Fruit fly (Drosophila melanogaster) whole organism, prepupa: ENCODE measurements around the gene Fbw5.
A peak's percentile ranks its signal among the peaks of the same experiment; 100 is the strongest.

Experiments
- Blimp-1 ChIP-seq: fragments of 200-800 bp; sonication (Bioruptor generic); optimal IDR thresholded peaks from 3 replicates; lab custom pipeline; 2017; ENCODE audit warnings: missing biosample characterization, missing genetic modification characterization, mild to moderate bottlenecking, moderate library complexity, missing genetic modification reagents
- CG10631 ChIP-seq: fragments of 200-800 bp; sonication (Bioruptor generic); optimal IDR thresholded peaks from 2 replicates; lab custom pipeline; 2016; ENCODE audit warnings: missing biosample characterization, missing genetic modification characterization
- CG10669 ChIP-seq: fragments of 200-800 bp; sonication (Bioruptor generic); optimal IDR thresholded peaks from 3 replicates; lab custom pipeline; 2018; ENCODE audit warnings: missing biosample characterization, mild to moderate bottlenecking, missing genetic modification characterization, moderate library complexity
- CG11294 ChIP-seq: fragments of 200-800 bp; sonication (Bioruptor generic); IDR thresholded peaks from 2 replicates; pipeline ENCODE4 v1.3.6; 2022; ENCODE audit warnings: missing biosample characterization, missing genetic modification characterization
- CG11762 ChIP-seq: fragments of 200-800 bp; sonication (Bioruptor generic); optimal IDR thresholded peaks from 3 replicates; lab custom pipeline; 2016; ENCODE audit warnings: missing biosample characterization, missing genetic modification characterization; ENCODE audit not compliant: insufficient read depth
- CG11902 ChIP-seq: fragments of 200-800 bp; sonication (Bioruptor generic); optimal IDR thresholded peaks from 3 replicates; lab custom pipeline; 2016; ENCODE audit warnings: missing biosample characterization, missing genetic modification characterization
- CG15336 ChIP-seq: fragments of 200-800 bp; sonication (Bioruptor generic); IDR thresholded peaks from 2 replicates; pipeline ENCODE4 v1.3.6; 2022; ENCODE audit warnings: missing biosample characterization, missing genetic modification characterization
- CG1621 ChIP-seq: fragments of 200-800 bp; sonication (Bioruptor generic); optimal IDR thresholded peaks from 3 replicates; lab custom pipeline; 2018; ENCODE audit warnings: missing biosample characterization, mild to moderate bottlenecking, missing genetic modification characterization
- CG31627 ChIP-seq: fragments of 200-800 bp; sonication (Bioruptor generic); optimal IDR thresholded peaks from 3 replicates; lab custom pipeline; 2016; ENCODE audit warnings: missing biosample characterization, missing genetic modification characterization
- CG32006 ChIP-seq: fragments of 200-800 bp; sonication (Bioruptor generic); optimal IDR thresholded peaks from 3 replicates; lab custom pipeline; 2017; ENCODE audit warnings: missing biosample characterization, mild to moderate bottlenecking, missing genetic modification characterization
- CG34406 ChIP-seq: fragments of 200-800 bp; sonication (Bioruptor generic); optimal IDR thresholded peaks from 3 replicates; lab custom pipeline; 2016; ENCODE audit warnings: missing biosample characterization, missing genetic modification characterization
- CG3919 ChIP-seq: fragments of 200-800 bp; sonication (Bioruptor generic); optimal IDR thresholded peaks from 3 replicates; lab custom pipeline; 2016; ENCODE audit warnings: missing biosample characterization, missing genetic modification characterization
- CG4318 ChIP-seq: fragments of 200-800 bp; sonication (Bioruptor generic); optimal IDR thresholded peaks from 3 replicates; lab custom pipeline; 2017; ENCODE audit warnings: missing biosample characterization, mild to moderate bottlenecking, missing genetic modification characterization
- CG6163 ChIP-seq: fragments of 200-800 bp; sonication (Bioruptor generic); IDR thresholded peaks from 3 replicates; pipeline ENCODE4 v1.3.6; 2022; ENCODE audit warnings: missing biosample characterization, missing genetic modification characterization
- CG6276 ChIP-seq: fragments of 200-800 bp; sonication (Bioruptor generic); optimal IDR thresholded peaks from 2 replicates; lab custom pipeline; 2017; ENCODE audit warnings: missing biosample characterization, mild to moderate bottlenecking, missing genetic modification characterization
- CG6792 ChIP-seq: fragments of 200-800 bp; sonication (Bioruptor generic); optimal IDR thresholded peaks from 3 replicates; lab custom pipeline; 2016; ENCODE audit warnings: missing biosample characterization, missing genetic modification characterization
- CG6854 ChIP-seq: fragments of 200-800 bp; sonication (Bioruptor generic); optimal IDR thresholded peaks from 2 replicates; lab custom pipeline; 2017; ENCODE audit warnings: missing biosample characterization, mild to moderate bottlenecking, missing genetic modification characterization
- CG7368 ChIP-seq: fragments of 200-800 bp; sonication (Bioruptor generic); optimal IDR thresholded peaks from 3 replicates; lab custom pipeline; 2016; ENCODE audit warnings: missing biosample characterization, missing genetic modification characterization
- CG8632 ChIP-seq: fragments of 200-800 bp; sonication (Bioruptor generic); optimal IDR thresholded peaks from 3 replicates; lab custom pipeline; 2016; ENCODE audit warnings: missing biosample characterization, missing genetic modification characterization
- Eip75B ChIP-seq: fragments of 200-800 bp; sonication (Bioruptor generic); optimal IDR thresholded peaks from 3 replicates; lab custom pipeline; 2016; ENCODE audit warnings: missing biosample characterization, missing genetic modification characterization
- Ets21C ChIP-seq: fragments of 200-800 bp; sonication (Bioruptor generic); optimal IDR thresholded peaks from 3 replicates; lab custom pipeline; 2016; ENCODE audit warnings: missing biosample characterization, missing genetic modification characterization
- Ets96B ChIP-seq: fragments of 200-800 bp; optimal IDR thresholded peaks from 2 replicates; lab custom pipeline; 2019; ENCODE audit warnings: missing biosample characterization, mild to moderate bottlenecking, missing genetic modification characterization, moderate library complexity
- Gug ChIP-seq: fragments of 200-800 bp; sonication (Bioruptor generic); IDR thresholded peaks from 2 replicates; pipeline ENCODE4 v1.3.6; 2022; ENCODE audit warnings: missing biosample characterization, missing genetic modification characterization
- Hr39 ChIP-seq: fragments of 200-800 bp; sonication (Bioruptor generic); optimal IDR thresholded peaks from 2 replicates; lab custom pipeline; 2016; ENCODE audit warnings: missing biosample characterization, missing genetic modification characterization
- Hr4 ChIP-seq: fragments of 200-800 bp; sonication (Bioruptor generic); optimal IDR thresholded peaks from 3 replicates; lab custom pipeline; 2016; ENCODE audit warnings: missing biosample characterization, missing genetic modification characterization
- Met ChIP-seq: fragments of 200-800 bp; sonication (Bioruptor generic); optimal IDR thresholded peaks from 3 replicates; lab custom pipeline; 2016; ENCODE audit warnings: missing biosample characterization, missing genetic modification characterization
- Smox ChIP-seq: fragments of 200-800 bp; sonication (Bioruptor generic); optimal IDR thresholded peaks from 3 replicates; lab custom pipeline; 2016; ENCODE audit warnings: missing biosample characterization, missing genetic modification characterization
- Sox15 ChIP-seq: fragments of 200-800 bp; sonication (Bioruptor generic); optimal IDR thresholded peaks from 3 replicates; lab custom pipeline; 2016; ENCODE audit warnings: missing biosample characterization, missing genetic modification characterization
- achi ChIP-seq: fragments of 200-800 bp; sonication (Bioruptor generic); optimal IDR thresholded peaks from 3 replicates; lab custom pipeline; 2016; ENCODE audit warnings: missing biosample characterization, missing genetic modification characterization
- cyc ChIP-seq: fragments of 200-800 bp; sonication (Bioruptor generic); optimal IDR thresholded peaks from 3 replicates; lab custom pipeline; 2016; ENCODE audit warnings: missing biosample characterization, missing genetic modification characterization
- dac ChIP-seq: fragments of 200-800 bp; sonication (Bioruptor generic); optimal IDR thresholded peaks from 2 replicates; lab custom pipeline; 2017; ENCODE audit warnings: missing biosample characterization, mild to moderate bottlenecking, missing genetic modification characterization
- dsx ChIP-seq: fragments of 200-800 bp; optimal IDR thresholded peaks from 3 replicates; lab custom pipeline; 2019; ENCODE audit warnings: missing biosample characterization, mild to moderate bottlenecking, missing genetic modification characterization, moderate library complexity; ENCODE audit not compliant: poor library complexity, severe bottlenecking
- eg ChIP-seq: fragments of 200-800 bp; sonication (Bioruptor generic); IDR thresholded peaks from 3 replicates; pipeline ENCODE4 v1.3.6; 2022; ENCODE audit warnings: missing biosample characterization, missing genetic modification characterization
- fd59A ChIP-seq: fragments of 200-800 bp; sonication (Bioruptor generic); optimal IDR thresholded peaks from 2 replicates; lab custom pipeline; 2017; ENCODE audit warnings: missing biosample characterization, mild to moderate bottlenecking, missing genetic modification characterization, missing genetic modification reagents
- fkh ChIP-seq: fragments of 200-800 bp; sonication (Bioruptor generic); optimal IDR thresholded peaks from 3 replicates; lab custom pipeline; 2017; ENCODE audit warnings: missing biosample characterization, mild to moderate bottlenecking, missing genetic modification characterization, moderate library complexity
- lz ChIP-seq: fragments of 200-800 bp; sonication (Bioruptor generic); optimal IDR thresholded peaks from 3 replicates; lab custom pipeline; 2016; ENCODE audit warnings: missing biosample characterization, missing genetic modification characterization
- salr ChIP-seq, 2 experiments: fragments of 200-800 bp; sonication (Bioruptor generic); optimal IDR thresholded peaks; 3 replicates each; lab custom pipeline; 2016 to 2018; ENCODE audit warnings: missing biosample characterization in 2 of 2, missing genetic modification characterization in 2 of 2, mild to moderate bottlenecking in 1 of 2
- spab ChIP-seq: fragments of 200-800 bp; sonication (Bioruptor generic); optimal IDR thresholded peaks from 2 replicates; lab custom pipeline; 2017; ENCODE audit warnings: missing biosample characterization, mild to moderate bottlenecking, missing genetic modification characterization, missing genetic modification reagents
- ss ChIP-seq, 2 experiments: fragments of 200-800 bp; sonication (Bioruptor generic); optimal IDR thresholded peaks; 2 replicates in 1 of 2; 3 replicates in 1 of 2; lab custom pipeline; 2017 to 2018; ENCODE audit warnings: mild to moderate bottlenecking in 2 of 2, missing biosample characterization in 2 of 2, missing genetic modification characterization in 2 of 2, moderate library complexity in 1 of 2
- topi ChIP-seq: fragments of 200-800 bp; sonication (Bioruptor generic); optimal IDR thresholded peaks from 3 replicates; lab custom pipeline; 2016; ENCODE audit warnings: missing biosample characterization, missing genetic modification characterization
- vri ChIP-seq: fragments of 200-800 bp; sonication (Bioruptor generic); optimal IDR thresholded peaks from 3 replicates; lab custom pipeline; 2016; ENCODE audit warnings: missing biosample characterization, mild to moderate bottlenecking, missing genetic modification characterization

Fbw5 gene

dm6 chr2L:6062382-6063082 is 3.2 kb downstream of the Fbw5 start, which contains the start of the genes ND-51 and CG13994 (continued):
- peak; percentile 61 for TF ChIP-seq CG11902 (GFP tag; lab: Kevin White, UChicago)
- no peak for TF ChIP-seq dsx (GFP tag; lab: Kevin White, UChicago)
- peak; percentile 62 for TF ChIP-seq CG1621 (tag; lab: Kevin White, UChicago)
- TF ChIP-seq Smox (GFP tag; lab: Kevin White, UChicago) = peak; percentile 70
- peak; percentile 79 for TF ChIP-seq eg (GFP tag; lab: Robert Waterston, UW)
- TF ChIP-seq CG31627 (GFP tag; lab: Kevin White, UChicago) = peak; percentile 85
- peak; percentile 65 for TF ChIP-seq Ets96B
- TF ChIP-seq CG6163 (GFP tag; lab: Robert Waterston, UW) = peak; percentile 78
- TF ChIP-seq CG6854 (GFP tag; lab: Kevin White, UChicago) = no peak
- TF ChIP-seq, all 60 proteins: peak for 41

dm6 chr2L:6060210-6060609 is 5.5 kb downstream of the Fbw5 start, which contains the start of gene CG34180:
Gene CG34180, plus strand, starts transcription at chr2L:6060510.
- no peak for TF ChIP-seq Ets21C
- no peak for TF ChIP-seq eg (GFP tag; lab: Robert Waterston, UW)
- no peak for TF ChIP-seq CG6792
- no peak for TF ChIP-seq CG6276 (GFP tag; lab: Kevin White, UChicago)
- TF ChIP-seq CG10631 = no peak
- no peak for TF ChIP-seq dac (GFP tag; lab: Kevin White, UChicago)
- TF ChIP-seq Blimp-1 = no peak
- no peak for TF ChIP-seq CG6854 (GFP tag; lab: Kevin White, UChicago)
- no peak for TF ChIP-seq CG31627 (GFP tag; lab: Kevin White, UChicago)
- TF ChIP-seq Hr4 (GFP tag; lab: Kevin White, UChicago) = no peak
- TF ChIP-seq, all 60 proteins: peak for 0

dm6 chr2L:6053874-6054469 is 11.8 kb downstream of the Fbw5 start, which contains the start of gene CG13995:
Gene CG13995, plus strand, starts transcription at chr2L:6054302.
- TF ChIP-seq fd59A = no peak
- TF ChIP-seq CG7368 (GFP tag; lab: Kevin White, UChicago) = no peak
- peak; percentile 53 for TF ChIP-seq CG1621 (tag; lab: Kevin White, UChicago)
- no peak for TF ChIP-seq CG34406 (GFP tag; lab: Kevin White, UChicago)
- peak; percentile 8 to 19 for TF ChIP-seq ss (GFP tag; optimal IDR thresholded peaks at IDR 0.05; lab: Kevin White, UChicago)
- TF ChIP-seq CG15336 (GFP tag; lab: Robert Waterston, UW) = 0 out of 2 replicates have a peak, but pooled peaks have one; percentile 20
- no peak for TF ChIP-seq Met (GFP tag; lab: Kevin White, UChicago)

DNA sequence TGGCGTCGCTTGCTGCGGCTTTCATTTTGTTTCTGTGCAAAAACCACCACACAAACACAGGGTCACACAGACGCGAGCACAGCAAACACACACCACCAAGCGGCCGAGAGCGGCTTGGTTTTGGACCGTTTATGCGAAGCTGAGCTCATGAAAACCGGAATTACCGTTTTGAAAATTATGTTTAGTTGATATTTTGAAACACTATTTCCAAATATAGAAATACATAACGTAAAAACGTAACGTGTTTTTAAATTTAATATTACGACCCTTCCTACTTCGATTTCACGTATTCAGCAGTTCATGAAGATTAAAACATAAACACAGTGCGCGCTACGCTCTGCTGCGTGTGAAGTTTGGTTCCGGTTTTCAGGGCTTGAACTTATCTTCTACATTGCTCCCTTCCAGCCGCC is 14.5 kb downstream of the Fbw5 start:
- peak; percentile 81 for TF ChIP-seq Blimp-1
- TF ChIP-seq CG4318 (GFP tag; lab: Kevin White, UChicago) = no peak
- peak; percentile 97 for TF ChIP-seq CG6792
- TF ChIP-seq CG32006 = peak; percentile 97
- peak; percentile 91 for TF ChIP-seq CG11294 (GFP tag; lab: Robert Waterston, UW)
- TF ChIP-seq achi (GFP tag; lab: Kevin White, UChicago) = peak; percentile 96
- peak; percentile 90 for TF ChIP-seq spab
- TF ChIP-seq CG11902 (GFP tag; lab: Kevin White, UChicago) = peak; percentile 79
- TF ChIP-seq vri = peak; percentile 96
- peak; percentile 93 for TF ChIP-seq cyc
- peak; percentile 98 for TF ChIP-seq topi (GFP tag; lab: Kevin White, UChicago)
- peak; percentile 97 for TF ChIP-seq eg (GFP tag; lab: Robert Waterston, UW)
- peak; percentile 97 for TF ChIP-seq lz (GFP tag; lab: Kevin White, UChicago)
- peak; percentile 97 for TF ChIP-seq Eip75B (GFP tag; lab: Kevin White, UChicago)
- peak; percentile 96 for TF ChIP-seq Met (GFP tag; lab: Kevin White, UChicago)
- TF ChIP-seq CG3919 (GFP tag; lab: Kevin White, UChicago) = peak; percentile 97
- no peak for TF ChIP-seq fkh (GFP tag; lab: Kevin White, UChicago)
- peak; percentile 94 for TF ChIP-seq CG8632 (GFP tag; lab: Kevin White, UChicago)
- peak; percentile 82 for TF ChIP-seq Sox15
- peak; percentile 96 for TF ChIP-seq CG34406 (GFP tag; lab: Kevin White, UChicago)
- TF ChIP-seq Hr39 = peak; percentile 93
- TF ChIP-seq Ets21C = peak; percentile 88
- peak; percentile 93 for TF ChIP-seq CG11762 (GFP tag; lab: Kevin White, UChicago)
- TF ChIP-seq CG31627 (GFP tag; lab: Kevin White, UChicago) = peak; percentile 94
- TF ChIP-seq CG10669 (GFP tag; lab: Kevin White, UChicago) = peak; percentile 89
- TF ChIP-seq salr (GFP tag; optimal IDR thresholded peaks at IDR 0.05; lab: Kevin White, UChicago) = peak; percentile 90
- peak; percentile 89 for TF ChIP-seq Gug (GFP tag; lab: Robert Waterston, UW)
- TF ChIP-seq CG1621 (tag; lab: Kevin White, UChicago) = peak; percentile 94
